Fruit fly (Drosophila melanogaster) whole organism, embryonic: ENCODE measurements around the gene mwh.
A peak's percentile ranks its signal among the peaks of the same experiment; 100 is the strongest.

Source experiments
- Abd-B ChIP-seq: fragments of 200-800 bp; sonication (Bioruptor generic); optimal IDR thresholded peaks from 2 replicates; lab custom pipeline; 2018; ENCODE audit warnings: missing biosample characterization, mild to moderate bottlenecking, missing genetic modification characterization, moderate library complexity
- Asciz ChIP-seq: fragments of 200-800 bp; sonication (Bioruptor generic); optimal IDR thresholded peaks from 2 replicates; lab custom pipeline; 2017; ENCODE audit warnings: missing biosample characterization, mild to moderate bottlenecking, missing genetic modification characterization, missing genetic modification reagents
- Atf3 ChIP-seq: fragments of 200-800 bp; sonication (Bioruptor generic); optimal IDR thresholded peaks from 3 replicates; lab custom pipeline; 2016; ENCODE audit warnings: missing biosample characterization, missing genetic modification characterization
- B-H1 ChIP-seq: fragments of 200-800 bp; sonication (Bioruptor generic); IDR thresholded peaks from 3 replicates; pipeline ENCODE4 v1.3.6; 2022; ENCODE audit warnings: missing biosample characterization, missing genetic modification characterization
- CG10654 ChIP-seq: fragments of 200-800 bp; sonication (Bioruptor generic); optimal IDR thresholded peaks from 2 replicates; lab custom pipeline; 2016; ENCODE audit warnings: missing biosample characterization, missing genetic modification characterization
- CG11696 ChIP-seq: fragments of 200-800 bp; sonication (Bioruptor generic); IDR thresholded peaks from 2 replicates; pipeline ENCODE4 v1.3.6; 2022; ENCODE audit warnings: missing biosample characterization, missing genetic modification characterization
- CG12219 ChIP-seq: fragments of 200-800 bp; sonication (Bioruptor generic); optimal IDR thresholded peaks from 3 replicates; lab custom pipeline; 2018; ENCODE audit warnings: missing biosample characterization, mild to moderate bottlenecking, missing genetic modification characterization
- CG12236 ChIP-seq: fragments of 200-800 bp; sonication (Bioruptor generic); optimal IDR thresholded peaks from 2 replicates; lab custom pipeline; 2016; ENCODE audit warnings: missing biosample characterization, missing genetic modification characterization
- CG13287 ChIP-seq: fragments of 200-800 bp; sonication (Bioruptor generic); IDR thresholded peaks from 2 replicates; pipeline ENCODE4 v1.3.6; 2022; ENCODE audit warnings: missing biosample characterization, missing genetic modification characterization; ENCODE audit not compliant: partially characterized antibody
- CG1529 ChIP-seq: fragments of 200-800 bp; sonication (Bioruptor generic); optimal IDR thresholded peaks from 3 replicates; lab custom pipeline; 2018; ENCODE audit warnings: missing biosample characterization, missing genetic modification characterization
- CG15514 ChIP-seq: fragments of 200-800 bp; sonication (Bioruptor generic); optimal IDR thresholded peaks from 3 replicates; lab custom pipeline; 2017; ENCODE audit warnings: missing biosample characterization, missing genetic modification characterization, mild to moderate bottlenecking, moderate library complexity, missing genetic modification reagents
- CG18619 ChIP-seq: fragments of 200-800 bp; sonication (Bioruptor generic); optimal IDR thresholded peaks from 3 replicates; lab custom pipeline; 2017; ENCODE audit warnings: missing biosample characterization, mild to moderate bottlenecking, missing genetic modification characterization
- CG2120 ChIP-seq: fragments of 200-800 bp; sonication (Bioruptor generic); optimal IDR thresholded peaks from 3 replicates; lab custom pipeline; 2016; ENCODE audit warnings: missing biosample characterization, missing genetic modification characterization
- CG2889 ChIP-seq: fragments of 200-800 bp; sonication (Bioruptor generic); IDR thresholded peaks from 3 replicates; pipeline ENCODE4 v1.3.6; 2022; ENCODE audit warnings: missing biosample characterization, missing genetic modification characterization
- CG31365 ChIP-seq: fragments of 200-800 bp; sonication (Bioruptor generic); optimal IDR thresholded peaks from 2 replicates; lab custom pipeline; 2018; ENCODE audit warnings: missing biosample characterization, mild to moderate bottlenecking, missing genetic modification characterization
- CG3163 ChIP-seq: fragments of 200-800 bp; sonication (Bioruptor generic); optimal IDR thresholded peaks from 3 replicates; lab custom pipeline; 2016; ENCODE audit warnings: missing biosample characterization, missing genetic modification characterization
- CG3995 ChIP-seq: fragments of 200-800 bp; sonication (Bioruptor generic); optimal IDR thresholded peaks from 3 replicates; lab custom pipeline; 2016; ENCODE audit warnings: missing biosample characterization, missing genetic modification characterization
- CG4360 ChIP-seq: fragments of 200-800 bp; sonication (Bioruptor generic); IDR thresholded peaks from 2 replicates; pipeline ENCODE4 v1.3.6; 2022; ENCODE audit warnings: missing biosample characterization, missing genetic modification characterization
- CG4820 ChIP-seq: fragments of 200-800 bp; sonication (Bioruptor generic); optimal IDR thresholded peaks from 3 replicates; lab custom pipeline; 2016; ENCODE audit warnings: missing biosample characterization, missing genetic modification characterization
- CG5953 ChIP-seq: fragments of 200-800 bp; sonication (Bioruptor generic); IDR thresholded peaks from 2 replicates; pipeline ENCODE4 v1.3.6; 2022; ENCODE audit warnings: missing biosample characterization, missing genetic modification characterization
- CG9609 ChIP-seq: fragments of 200-800 bp; sonication (Bioruptor generic); optimal IDR thresholded peaks from 3 replicates; lab custom pipeline; 2016; ENCODE audit warnings: missing biosample characterization, missing genetic modification characterization
- CG9876 ChIP-seq: fragments of 200-800 bp; sonication (Bioruptor generic); optimal IDR thresholded peaks from 2 replicates; lab custom pipeline; 2016; ENCODE audit warnings: missing biosample characterization, missing genetic modification characterization
- CG9932 ChIP-seq: fragments of 200-800 bp; sonication (Bioruptor generic); IDR thresholded peaks from 2 replicates; pipeline ENCODE4 v1.3.6; 2022; ENCODE audit warnings: missing biosample characterization, missing genetic modification characterization
- CTCF ChIP-seq: fragments of 200-800 bp; sonication (Bioruptor generic); optimal IDR thresholded peaks from 2 replicates; lab custom pipeline; 2017; ENCODE audit warnings: missing biosample characterization, mild to moderate bottlenecking, missing genetic modification characterization, moderate library complexity
- Camta ChIP-seq: fragments of 200-800 bp; sonication (Bioruptor generic); optimal IDR thresholded peaks from 2 replicates; lab custom pipeline; 2016; ENCODE audit warnings: missing biosample characterization, missing genetic modification characterization
- Jarid2 ChIP-seq: fragments of 200-800 bp; sonication (Bioruptor generic); optimal IDR thresholded peaks from 3 replicates; lab custom pipeline; 2017; ENCODE audit warnings: mild to moderate bottlenecking, missing biosample characterization, missing genetic modification reagents, missing genetic modification characterization
- MESR4 ChIP-seq: fragments of 200-800 bp; sonication (Bioruptor generic); optimal IDR thresholded peaks from 2 replicates; lab custom pipeline; 2018; ENCODE audit warnings: missing biosample characterization, mild to moderate bottlenecking, missing genetic modification characterization, moderate library complexity
- Myb ChIP-seq: fragments of 200-800 bp; sonication (Bioruptor generic); optimal IDR thresholded peaks from 2 replicates; lab custom pipeline; 2016; ENCODE audit warnings: missing biosample characterization, missing genetic modification characterization
- Nf-YB ChIP-seq: fragments of 200-800 bp; sonication (Bioruptor generic); optimal IDR thresholded peaks from 3 replicates; lab custom pipeline; 2019; ENCODE audit warnings: missing biosample characterization, mild to moderate bottlenecking, missing genetic modification characterization, moderate library complexity
- Poxn ChIP-seq: fragments of 200-800 bp; sonication (Bioruptor generic); IDR thresholded peaks from 2 replicates; pipeline ENCODE4 v1.3.6; 2022; ENCODE audit warnings: missing biosample characterization, missing genetic modification characterization
- Rx ChIP-seq: fragments of 200-800 bp; sonication (Bioruptor generic); IDR thresholded peaks from 2 replicates; pipeline ENCODE4 v1.3.6; 2022; ENCODE audit warnings: missing biosample characterization, missing genetic modification characterization
- Stat92E ChIP-seq, 3 experiments: fragments of >200 bp in 2 of 3; fragments of 200-800 bp in 1 of 3; sonication (Bioruptor generic) in 1 of 3; optimal IDR thresholded peaks; 2 replicates each; lab custom pipeline; 2017 to 2019; ENCODE audit warnings: missing biosample characterization in 3 of 3, missing genetic modification characterization in 3 of 3, mild to moderate bottlenecking in 1 of 3, moderate library complexity in 1 of 3
- Tbp ChIP-seq: fragments of >200 bp; optimal IDR thresholded peaks from 2 replicates; lab custom pipeline; 2018; ENCODE audit warnings: missing biosample characterization, missing genetic modification characterization
- Xrp1 ChIP-seq: fragments of 200-800 bp; sonication (Bioruptor generic); IDR thresholded peaks from 2 replicates; pipeline ENCODE4 v1.3.6; 2022; ENCODE audit warnings: missing biosample characterization, missing genetic modification characterization
- abd-A ChIP-seq: fragments of 200-800 bp; sonication (Bioruptor generic); optimal IDR thresholded peaks from 3 replicates; lab custom pipeline; 2019; ENCODE audit warnings: missing biosample characterization, mild to moderate bottlenecking, missing genetic modification characterization, moderate library complexity
- crc ChIP-seq: fragments of 200-800 bp; sonication (Bioruptor generic); optimal IDR thresholded peaks from 2 replicates; lab custom pipeline; 2016; ENCODE audit warnings: missing biosample characterization, missing genetic modification characterization
- ems ChIP-seq: fragments of 200-800 bp; sonication (Bioruptor generic); optimal IDR thresholded peaks from 3 replicates; lab custom pipeline; 2016; ENCODE audit warnings: missing biosample characterization, missing genetic modification characterization
- en ChIP-seq: fragments of 200-800 bp; sonication (Bioruptor generic); optimal IDR thresholded peaks from 2 replicates; lab custom pipeline; 2016; ENCODE audit warnings: missing biosample characterization, missing genetic modification characterization
- fd3F ChIP-seq: fragments of 200-800 bp; sonication (Bioruptor generic); optimal IDR thresholded peaks from 2 replicates; lab custom pipeline; 2018; ENCODE audit warnings: missing biosample characterization, mild to moderate bottlenecking, missing genetic modification characterization, moderate library complexity
- gsb-n ChIP-seq: fragments of 200-800 bp; sonication (Bioruptor generic); optimal IDR thresholded peaks from 3 replicates; lab custom pipeline; 2018; ENCODE audit warnings: missing biosample characterization, mild to moderate bottlenecking, missing genetic modification characterization
- hbn ChIP-seq: fragments of 200-800 bp; sonication (Bioruptor generic); IDR thresholded peaks from 2 replicates; pipeline ENCODE4 v1.3.6; 2022; ENCODE audit warnings: missing biosample characterization, missing genetic modification characterization; ENCODE audit not compliant: partially characterized antibody
- hkb ChIP-seq, 2 experiments: fragments of 200-800 bp in 1 of 2; fragments of >200 bp in 1 of 2; sonication (Bioruptor generic) in 1 of 2; IDR thresholded peaks in 1 of 2; optimal IDR thresholded peaks in 1 of 2; 2 replicates each; pipeline versions ENCODE4 v1.3.6 to Lab custom; 2017 to 2022; ENCODE audit warnings: missing biosample characterization in 1 of 2, missing genetic modification characterization in 1 of 2
- insv ChIP-seq, 2 experiments: fragments of 200-800 bp; sonication (Bioruptor generic); optimal IDR thresholded peaks; 3 replicates each; lab custom pipeline; 2016 to 2018; ENCODE audit warnings: missing biosample characterization in 2 of 2, missing genetic modification characterization in 2 of 2
- jing ChIP-seq: fragments of 200-800 bp; sonication (Bioruptor generic); optimal IDR thresholded peaks from 2 replicates; lab custom pipeline; 2018; ENCODE audit warnings: missing biosample characterization, mild to moderate bottlenecking, missing genetic modification characterization
- maf-S ChIP-seq: fragments of 200-800 bp; sonication (Bioruptor generic); optimal IDR thresholded peaks from 2 replicates; lab custom pipeline; 2016; ENCODE audit warnings: missing biosample characterization, missing genetic modification characterization
- nom ChIP-seq: fragments of 200-800 bp; sonication (Bioruptor generic); optimal IDR thresholded peaks from 2 replicates; lab custom pipeline; 2017; ENCODE audit warnings: missing biosample characterization, missing genetic modification characterization, mild to moderate bottlenecking, moderate library complexity, missing genetic modification reagents
- prd ChIP-seq, 3 experiments: fragments of >200 bp in 2 of 3; fragments of 200-800 bp in 1 of 3; sonication (Bioruptor generic) in 1 of 3; optimal IDR thresholded peaks in 2 of 3; IDR thresholded peaks in 1 of 3; 2 replicates in 2 of 3; 3 replicates in 1 of 3; pipeline versions ENCODE4 v1.3.6 to Lab custom; 2017 to 2022; ENCODE audit warnings: missing biosample characterization in 1 of 3, missing genetic modification characterization in 1 of 3
- sens ChIP-seq: fragments of 200-800 bp; sonication (Bioruptor generic); peaks from one replicate; lab custom pipeline; 2016; ENCODE audit warnings: missing biosample characterization, missing genetic modification characterization
- sisA ChIP-seq: fragments of 200-800 bp; sonication (Bioruptor generic); IDR thresholded peaks from 2 replicates; pipeline ENCODE4 v1.3.6; 2022; ENCODE audit warnings: missing biosample characterization, missing genetic modification characterization
- ttk ChIP-seq: fragments of 200-800 bp; sonication (Bioruptor generic); IDR thresholded peaks from 2 replicates; pipeline ENCODE4 v2.1.2; 2022; ENCODE audit warnings: missing biosample characterization, missing genetic modification characterization
- zf30C ChIP-seq: fragments of 200-800 bp; sonication (Bioruptor generic); optimal IDR thresholded peaks from 3 replicates; lab custom pipeline; 2018; ENCODE audit warnings: missing biosample characterization, mild to moderate bottlenecking, missing genetic modification characterization

Gene mwh

DNA sequence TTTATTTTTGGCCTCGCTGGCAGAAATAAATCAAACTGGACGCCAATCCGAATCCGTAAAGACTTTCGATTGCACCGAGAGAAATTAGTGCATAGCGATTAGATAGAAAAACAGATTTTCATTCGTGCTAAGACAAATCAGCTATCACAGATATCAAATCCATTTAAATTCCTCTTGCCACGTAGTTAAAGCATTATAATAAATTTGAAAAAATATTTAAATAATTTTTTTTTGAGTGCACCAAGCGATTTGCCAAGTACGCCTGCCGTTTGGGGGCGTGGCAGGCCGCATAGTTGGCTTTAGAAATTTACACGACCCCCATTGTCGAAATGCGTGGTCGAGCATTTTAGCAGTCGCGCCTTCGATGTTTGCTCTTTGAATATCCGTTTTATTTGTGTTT, 48.9 kb upstream of the mwh start (continued):
- TF ChIP-seq CG11696 (GFP tag; lab: Robert Waterston, UW) (no peak), jing (GFP tag; lab: Kevin White, UChicago) (no peak), ttk (GFP tag; lab: Robert Waterston, UW) (peak; percentile 41; the same call in 1 of the 2 replicates), CG3995 (GFP tag; lab: Kevin White, UChicago) (no peak), sisA (GFP tag; lab: Robert Waterston, UW) (peak; percentile 57; the same call in 1 of the 2 replicates), MESR4 (GFP tag; lab: Kevin White, UChicago) (no peak), B-H1 (GFP tag; lab: Robert Waterston, UW) (peak; percentile 39; the same call in 1 of the 3 replicates), CG4820 (GFP tag; lab: Kevin White, UChicago) (no peak), ems (GFP tag; lab: Kevin White, UChicago) (no peak), gsb-n (tag; lab: Kevin White, UChicago) (no peak), hbn (GFP tag; lab: Robert Waterston, UW) (no peak), abd-A (tag; lab: Kevin White, UChicago) (no peak), Abd-B (GFP tag; lab: Kevin White, UChicago) (peak; percentile 29), Xrp1 (GFP tag; lab: Robert Waterston, UW) (peak; percentile 45; the same call in 1 of the 2 replicates), insv (GFP tag; optimal IDR thresholded peaks at IDR 0.05; lab: Kevin White, UChicago) (no peak), CG4360 (GFP tag; lab: Robert Waterston, UW) (0 out of 2 replicates have a peak, but pooled peaks have one; percentile 7), Tbp (GFP tag; lab: Kevin White, UChicago) (no peak), CG9876 (GFP tag; lab: Kevin White, UChicago) (no peak), CG12219 (GFP tag; lab: Kevin White, UChicago) (peak; percentile 2), Atf3 (no peak), nom (GFP tag; lab: Kevin White, UChicago) (no peak), CG5953 (no peak), CG12236 (no peak), crc (GFP tag; lab: Kevin White, UChicago) (no peak), CG15514 (peak; percentile 20), fd3F (peak; percentile 20), CG18619 (GFP tag; lab: Kevin White, UChicago) (peak; percentile 37), Rx (GFP tag; lab: Robert Waterston, UW) (peak; percentile 60), Jarid2 (peak; percentile 5), Myb (GFP tag; lab: Kevin White, UChicago) (no peak), hkb (optimal IDR thresholded peaks at IDR 0.05; lab: Kevin White, UChicago) (no peak), hkb (GFP tag; IDR thresholded peaks at IDR 0.05; lab: Robert Waterston, UW) (peak; percentile 52), CG2889 (GFP tag; lab: Robert Waterston, UW) (no peak), Poxn (GFP tag; lab: Robert Waterston, UW) (peak; percentile 48; the same call in 1 of the 2 replicates), CG31365 (tag; lab: Kevin White, UChicago) (no peak), zf30C (no peak), CG2120 (GFP tag; lab: Kevin White, UChicago) (peak; percentile 66), CG13287 (GFP tag; lab: Robert Waterston, UW) (no peak), en (no peak), sens (GFP tag; lab: Kevin White, UChicago) (peak; percentile 79), Asciz (GFP tag; lab: Kevin White, UChicago) (peak; percentile 25), CG10654 (GFP tag; lab: Kevin White, UChicago) (peak; percentile 29), Nf-YB (GFP tag; lab: Kevin White, UChicago) (no peak), CTCF (no peak), maf-S (no peak), CG9609 (GFP tag; lab: Kevin White, UChicago) (no peak), CG9932 (GFP tag; lab: Robert Waterston, UW) (peak; percentile 63), Stat92E (GFP tag; optimal IDR thresholded peaks at IDR 0.05; lab: Kevin White, UChicago) (no peak), CG3163 (GFP tag; lab: Kevin White, UChicago) (no peak), Camta (GFP tag; lab: Kevin White, UChicago) (no peak), CG1529 (GFP tag; lab: Kevin White, UChicago) (no peak), prd (optimal IDR thresholded peaks at IDR 0.05; lab: Kevin White, UChicago) (no peak), prd (GFP tag; IDR thresholded peaks at IDR 0.05; lab: Robert Waterston, UW) (peak; percentile 72)
